Worm (Caenorhabditis elegans): ENCODE data around the gene srh-23.

srh-23 gene

DNA sequence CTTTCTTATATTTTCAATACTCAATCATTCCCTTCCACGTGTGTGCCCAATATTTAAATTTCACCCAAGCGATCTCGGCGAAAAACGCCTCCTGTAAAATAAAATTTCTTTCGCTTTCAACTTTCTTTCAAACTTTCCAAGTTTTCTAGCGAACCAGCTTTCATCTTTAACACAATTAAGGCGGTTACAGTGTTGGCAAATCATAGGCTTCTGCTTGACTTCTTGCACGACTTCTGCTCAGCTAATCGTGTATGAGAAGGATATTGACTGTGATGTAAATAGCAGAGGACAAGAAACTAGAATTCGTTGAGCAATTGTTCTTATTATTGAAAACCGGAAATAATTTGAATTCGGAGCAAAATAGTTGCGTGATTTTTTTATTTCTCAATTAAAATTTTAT is 29.6 kb upstream of the srh-23 start (continued):
- TF ChIP-seq attf-3 (GFP tag; conservative IDR thresholded peaks at IDR 0.05), result no peak
- no peak for TF ChIP-seq B0019.2 (GFP tag; conservative IDR thresholded peaks at IDR 0.05)
- peak; percentile 38 for TF ChIP-seq F49E8.2 (tag; optimal IDR thresholded peaks at IDR 0.05; ENCODE audit: insufficient read depth)
- no peak for TF ChIP-seq ztf-18 (tag; optimal IDR thresholded peaks at IDR 0.05)
- TF ChIP-seq hsf-1 (GFP tag; IDR thresholded peaks at IDR 0.05), result peak; percentile 77
- TF ChIP-seq attf-5 (GFP tag; optimal IDR thresholded peaks at IDR 0.05), result no peak
- no peak for TF ChIP-seq T26A5.8 (tag; optimal IDR thresholded peaks at IDR 0.05)
- peak; percentile 1 for TF ChIP-seq tbp1 (GFP tag; optimal IDR thresholded peaks at IDR 0.05)
- no peak for TF ChIP-seq chd-7 (tag; optimal IDR thresholded peaks at IDR 0.05)
- 0 out of 2 replicates have a peak, but pooled peaks have one; percentile 15 for TF ChIP-seq mcd-1 (GFP tag; IDR thresholded peaks at IDR 0.05)
- no peak for TF ChIP-seq ztf-25 (GFP tag; IDR thresholded peaks at IDR 0.05)
- TF ChIP-seq unc-130 (GFP tag; optimal IDR thresholded peaks at IDR 0.05), result peak; percentile 6
- peak; percentile 85; the same call in 1 of the 2 replicates for TF ChIP-seq Y79H2A.3 (GFP tag; conservative IDR thresholded peaks at IDR 0.05)
- peak; percentile 70 for TF ChIP-seq hrde-1 (tag; optimal IDR thresholded peaks at IDR 0.05; ENCODE audit: borderline replicate concordance)
- TF ChIP-seq F23B12.7 (tag; optimal IDR thresholded peaks at IDR 0.05; ENCODE audit: insufficient read depth), result no peak
- TF ChIP-seq tbx-9 (tag; optimal IDR thresholded peaks at IDR 0.05; ENCODE audit: borderline replicate concordance), result no peak
- peak; percentile 81 for TF ChIP-seq madf-3 (GFP tag; IDR thresholded peaks at IDR 0.05)
- no peak for TF ChIP-seq F55B11.4 (tag; optimal IDR thresholded peaks at IDR 0.05; ENCODE audit: borderline replicate concordance, insufficient read depth)
- TF ChIP-seq Y53G8AR.9 (GFP tag; conservative IDR thresholded peaks at IDR 0.05), result peak; percentile 83
- no peak for TF ChIP-seq rec-8 (tag; optimal IDR thresholded peaks at IDR 0.05)
- TF ChIP-seq hmg-1.2 (GFP tag; IDR thresholded peaks at IDR 0.05), result no peak
- no peak for TF ChIP-seq cebp-1 (GFP tag; IDR thresholded peaks at IDR 0.05)
- TF ChIP-seq cebp-1 (tag; optimal IDR thresholded peaks at IDR 0.05), result no peak
- TF ChIP-seq B0261.1 (tag; optimal IDR thresholded peaks at IDR 0.05), result no peak
- no peak for TF ChIP-seq snpc-4 (GFP tag; optimal IDR thresholded peaks at IDR 0.05)
- peak in 2 of 4 experiments; percentile 6 to 31 for TF ChIP-seq snpc-4 (tag; optimal IDR thresholded peaks at IDR 0.05)
- peak; percentile 84 for TF ChIP-seq B0336.3 (GFP tag; IDR thresholded peaks at IDR 0.05)
- TF ChIP-seq lin-26 (GFP tag; IDR thresholded peaks at IDR 0.05), result peak; percentile 63; the same call in 1 of the 2 replicates
- TF ChIP-seq xnd-1 (tag; optimal IDR thresholded peaks at IDR 0.05), result peak; percentile 74
- no peak for TF ChIP-seq egl-44 (GFP tag; IDR thresholded peaks at IDR 0.05)
- no peak for TF ChIP-seq lir-1 (GFP tag; conservative IDR thresholded peaks at IDR 0.05)
- TF ChIP-seq zfh-2 (GFP tag; conservative IDR thresholded peaks at IDR 0.05), result no peak
- TF ChIP-seq ZK185.1 (tag; optimal IDR thresholded peaks at IDR 0.05; ENCODE audit: poor library complexity, severe bottlenecking), result no peak
- TF ChIP-seq ekl-4 (GFP tag; IDR thresholded peaks at IDR 0.05), result peak; percentile 73
- no peak for TF ChIP-seq athp-1 (tag; optimal IDR thresholded peaks at IDR 0.05)
- no peak for TF ChIP-seq C17E4.6 (GFP tag; IDR thresholded peaks at IDR 0.05)
- 0 out of 2 replicates have a peak, but pooled peaks have one; percentile 15 for TF ChIP-seq ceh-58 (GFP tag; IDR thresholded peaks at IDR 0.05)
- TF ChIP-seq dox-1 (GFP tag; IDR thresholded peaks at IDR 0.05), result peak; percentile 23; the same call in 1 of the 2 replicates
- peak; percentile 53 for TF ChIP-seq tlf-1 (GFP tag; optimal IDR thresholded peaks at IDR 0.05)
- no peak for TF ChIP-seq ets-4 (GFP tag; optimal IDR thresholded peaks at IDR 0.05)
- TF ChIP-seq ceh-100 (GFP tag; IDR thresholded peaks at IDR 0.05), result no peak
- no peak for TF ChIP-seq nhr-120 (GFP tag; IDR thresholded peaks at IDR 0.05)
- TF ChIP-seq fkh-3 (tag; optimal IDR thresholded peaks at IDR 0.05), result no peak
- TF ChIP-seq die-1 (tag; optimal IDR thresholded peaks at IDR 0.05), result peak; percentile 16
- TF ChIP-seq F39B2.1 (GFP tag; IDR thresholded peaks at IDR 0.05), result peak; percentile 75; the same call in 1 of the 2 replicates
- TF ChIP-seq ztf-6 (GFP tag; IDR thresholded peaks at IDR 0.05), result no peak
- TF ChIP-seq F52B5.7 (tag; optimal IDR thresholded peaks at IDR 0.05), result no peak
- peak; percentile 45 for TF ChIP-seq F33H1.4 (GFP tag; IDR thresholded peaks at IDR 0.05)
